ENCODE assay signal across 6 worm cellular contexts in the genomic region with DNA sequence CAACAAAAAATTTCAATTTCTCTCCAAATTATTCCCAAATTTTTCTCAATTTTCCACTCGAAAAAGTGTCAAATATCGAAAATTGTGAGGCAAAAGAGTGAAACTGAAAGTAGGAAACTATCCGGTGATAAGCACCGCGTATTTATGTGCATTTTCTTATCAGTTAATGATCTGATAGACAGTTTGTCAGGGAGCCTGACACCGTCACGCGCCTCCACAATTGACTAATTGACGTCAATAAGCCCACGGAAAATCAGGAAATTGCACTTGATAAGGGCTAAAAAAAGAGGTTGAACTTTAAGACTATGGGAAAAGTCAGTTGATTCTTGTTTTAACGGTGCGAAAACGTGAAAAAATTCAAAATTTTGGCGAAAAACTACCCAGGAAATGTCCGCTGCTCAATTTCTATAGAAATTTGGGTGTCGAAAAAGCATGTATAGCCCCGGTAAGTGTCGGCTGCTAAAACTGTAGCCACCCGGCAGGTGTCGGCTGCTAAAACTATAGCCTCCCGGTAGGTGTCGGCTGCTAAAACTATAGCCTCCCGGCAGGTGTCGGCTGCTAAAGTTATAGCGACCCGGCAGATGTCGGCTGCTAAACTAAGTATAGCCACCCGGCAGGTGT.
A peak's percentile ranks its signal among the peaks of the same experiment; 100 is the strongest.
TF ChIP-seq lines count a peak whose summit lies in the region.

No protein-coding gene starts in this region.

TF ChIP-seq in whole organism, L1 larva, 84 proteins besides CTCF, POLR2A, EP300 and RAD21 (continues in another document):
- TF ChIP-seq nhr-90 (tag; optimal IDR thresholded peaks at IDR 0.05; lab: Kevin White, UChicago; ENCODE audit: poor library complexity) (peak; percentile 44), efl-1 (optimal IDR thresholded peaks at IDR 0.05; lab: Kevin White, UChicago) (no peak), efl-1 (GFP tag; optimal IDR thresholded peaks at IDR 0.05 in 1 of 2; lab: Kevin White, UChicago) (peak in 1 of 2 experiments; percentile 71), nhr-84 (tag; optimal IDR thresholded peaks at IDR 0.05; lab: Kevin White, UChicago) (no peak), ceh-88 (GFP tag; IDR thresholded peaks at IDR 0.05; lab: Robert Waterston, UW) (no peak), tlp-1 (tag; optimal IDR thresholded peaks at IDR 0.05; lab: Kevin White, UChicago) (peak; percentile 35), mdl-1 (tag; optimal IDR thresholded peaks at IDR 0.05; lab: Kevin White, UChicago) (peak in 1 of 2 experiments; percentile 37), lin-15B (tag; optimal IDR thresholded peaks at IDR 0.05; lab: Kevin White, UChicago) (no peak), elt-2 (tag; optimal IDR thresholded peaks at IDR 0.05; lab: Kevin White, UChicago) (peak; percentile 97), lin-35 (GFP tag; optimal IDR thresholded peaks at IDR 0.05; lab: Kevin White, UChicago) (peak in 1 of 2 experiments; percentile 61), nhr-20 (tag; optimal IDR thresholded peaks at IDR 0.05; lab: Kevin White, UChicago) (peak; percentile 19), nhr-19 (GFP tag; conservative IDR thresholded peaks at IDR 0.05; lab: Robert Waterston, UW) (peak; percentile 28), nhr-77 (tag; optimal IDR thresholded peaks at IDR 0.05; lab: Kevin White, UChicago) (no peak)

TF ChIP-seq in whole organism, L2 larva, 48 proteins besides CTCF, POLR2A, EP300 and RAD21:
- TF ChIP-seq sma-9 (GFP tag; optimal IDR thresholded peaks at IDR 0.05; lab: Kevin White, UChicago) (peak; percentile 74), sma-9 (tag; optimal IDR thresholded peaks at IDR 0.05; lab: Kevin White, UChicago) (no peak), nhr-21 (tag; optimal IDR thresholded peaks at IDR 0.05; lab: Kevin White, UChicago) (peak; percentile 6), nhr-10 (tag; optimal IDR thresholded peaks at IDR 0.05; lab: Kevin White, UChicago) (no peak), F13H6.1 (tag; optimal IDR thresholded peaks at IDR 0.05; lab: Kevin White, UChicago) (no peak), nhr-129 (tag; optimal IDR thresholded peaks at IDR 0.05; lab: Kevin White, UChicago) (peak; percentile 7), sma-3 (GFP tag; optimal IDR thresholded peaks at IDR 0.05; lab: Kevin White, UChicago) (peak; percentile 16), crh-2 (tag; optimal IDR thresholded peaks at IDR 0.05; lab: Kevin White, UChicago) (peak; percentile 61), fos-1 (tag; optimal IDR thresholded peaks at IDR 0.05; lab: Kevin White, UChicago) (peak; percentile 71)

TF ChIP-seq in whole organism, L3 larva, 47 proteins besides CTCF, POLR2A, EP300 and RAD21:
- peak; percentile 96 for TF ChIP-seq pqm-1 (tag; optimal IDR thresholded peaks at IDR 0.05; lab: Kevin White, UChicago)
- no peak for TF ChIP-seq R02D3.7 (tag; optimal IDR thresholded peaks at IDR 0.05; lab: Kevin White, UChicago)
- TF ChIP-seq elt-2 (tag; optimal IDR thresholded peaks at IDR 0.05; lab: Kevin White, UChicago) = peak; percentile 99
- peak; percentile 9 for TF ChIP-seq ama-1 (optimal IDR thresholded peaks at IDR 0.05; lab: Kevin White, UChicago)
- TF ChIP-seq pha-4 (tag; optimal IDR thresholded peaks at IDR 0.05; lab: Kevin White, UChicago) = peak; percentile 68
- TF ChIP-seq daf-12 (tag; optimal IDR thresholded peaks at IDR 0.05; lab: Kevin White, UChicago) = no peak
- no peak for TF ChIP-seq nhr-23 (tag; optimal IDR thresholded peaks at IDR 0.05; lab: Kevin White, UChicago)
- TF ChIP-seq jun-1 (tag; optimal IDR thresholded peaks at IDR 0.05; lab: Kevin White, UChicago) = peak; percentile 26

TF ChIP-seq in whole organism, L4 larva, 104 proteins besides CTCF, POLR2A, EP300 and RAD21 (continues in another document):
- no peak for TF ChIP-seq ceh-28 (tag; optimal IDR thresholded peaks at IDR 0.05; lab: Kevin White, UChicago)
- TF ChIP-seq mes-2 (tag; optimal IDR thresholded peaks at IDR 0.05; lab: Kevin White, UChicago; ENCODE audit: poor library complexity, severe bottlenecking) = no peak
- TF ChIP-seq tra-1 (GFP tag; IDR thresholded peaks at IDR 0.05; lab: Robert Waterston, UW) = peak; percentile 66; the same call in 1 of the 2 replicates
- TF ChIP-seq nhr-25 (tag; optimal IDR thresholded peaks at IDR 0.05; lab: Kevin White, UChicago; ENCODE audit: borderline replicate concordance, insufficient read depth) = no peak
- no peak for TF ChIP-seq madf-5 (GFP tag; IDR thresholded peaks at IDR 0.05; lab: Robert Waterston, UW)
- TF ChIP-seq php-3 (GFP tag; IDR thresholded peaks at IDR 0.05; lab: Robert Waterston, UW) = peak; percentile 69; the same call in 1 of the 2 replicates
- TF ChIP-seq daf-16 (GFP tag; optimal IDR thresholded peaks at IDR 0.05; lab: Kevin White, UChicago) = peak in 1 of 2 experiments; percentile 72
- TF ChIP-seq daf-16 (tag; optimal IDR thresholded peaks at IDR 0.05; lab: Kevin White, UChicago) = peak; percentile 98
- TF ChIP-seq F49E8.2 (tag; optimal IDR thresholded peaks at IDR 0.05; lab: Kevin White, UChicago; ENCODE audit: borderline replicate concordance) = no peak
- TF ChIP-seq sdz-12 (GFP tag; optimal IDR thresholded peaks at IDR 0.05; lab: Kevin White, UChicago) = no peak
- TF ChIP-seq nhr-102 (tag; optimal IDR thresholded peaks at IDR 0.05; lab: Kevin White, UChicago) = peak; percentile 43
- no peak for TF ChIP-seq attf-4 (tag; optimal IDR thresholded peaks at IDR 0.05; lab: Kevin White, UChicago)
- TF ChIP-seq mdl-1 (tag; optimal IDR thresholded peaks at IDR 0.05; lab: Kevin White, UChicago) = peak in 1 of 2 experiments; percentile 4
- peak; percentile 64 for TF ChIP-seq nhr-77 (tag; optimal IDR thresholded peaks at IDR 0.05; lab: Kevin White, UChicago)
- TF ChIP-seq unc-62 (GFP tag; optimal IDR thresholded peaks at IDR 0.05 in 1 of 2; lab: Kevin White, UChicago) = peak in 1 of 2 experiments; percentile 16
- TF ChIP-seq unc-62 (tag; optimal IDR thresholded peaks at IDR 0.05; lab: Kevin White, UChicago) = no peak
- TF ChIP-seq daf-12 (tag; optimal IDR thresholded peaks at IDR 0.05; lab: Kevin White, UChicago) = no peak

TF ChIP-seq in whole organism, late embryonic, 69 proteins besides CTCF, POLR2A, EP300 and RAD21:
- TF ChIP-seq ceh-48 (tag; optimal IDR thresholded peaks at IDR 0.05; lab: Kevin White, UChicago) = no peak
- no peak for TF ChIP-seq tbx-2 (tag; optimal IDR thresholded peaks at IDR 0.05; lab: Kevin White, UChicago)
- TF ChIP-seq eyg-1 (tag; optimal IDR thresholded peaks at IDR 0.05; lab: Kevin White, UChicago) = no peak
- peak; percentile 79 for TF ChIP-seq elt-2 (tag; optimal IDR thresholded peaks at IDR 0.05; lab: Kevin White, UChicago)
- TF ChIP-seq pha-2 (tag; optimal IDR thresholded peaks at IDR 0.05; lab: Kevin White, UChicago) = no peak
- no peak for TF ChIP-seq odd-2 (tag; optimal IDR thresholded peaks at IDR 0.05; lab: Kevin White, UChicago)
- no peak for TF ChIP-seq ttx-3 (tag; optimal IDR thresholded peaks at IDR 0.05; lab: Kevin White, UChicago)
- TF ChIP-seq unc-86 (tag; optimal IDR thresholded peaks at IDR 0.05; lab: Kevin White, UChicago) = no peak
- TF ChIP-seq ceh-45 (GFP tag; IDR thresholded peaks at IDR 0.05; lab: Robert Waterston, UW) = no peak

TF ChIP-seq in whole organism, young adult, 124 proteins besides CTCF, POLR2A, EP300 and RAD21:
- TF ChIP-seq dox-1 (GFP tag; IDR thresholded peaks at IDR 0.05; lab: Robert Waterston, UW) (no peak; the same call in 1 of the 2 replicates), F33H1.4 (GFP tag; IDR thresholded peaks at IDR 0.05; lab: Robert Waterston, UW) (no peak), tbx-9 (tag; optimal IDR thresholded peaks at IDR 0.05; lab: Kevin White, UChicago; ENCODE audit: borderline replicate concordance) (no peak), madf-10 (tag; optimal IDR thresholded peaks at IDR 0.05; lab: Kevin White, UChicago) (no peak), ztf-28 (GFP tag; IDR thresholded peaks at IDR 0.05; lab: Robert Waterston, UW) (no peak), tbp1 (GFP tag; optimal IDR thresholded peaks at IDR 0.05; lab: Kevin White, UChicago) (peak; percentile 39), K11D2.4 (GFP tag; IDR thresholded peaks at IDR 0.05; lab: Robert Waterston, UW) (no peak), atf-7 (tag; optimal IDR thresholded peaks at IDR 0.05; lab: Kevin White, UChicago) (peak; percentile 55), chd-7 (tag; optimal IDR thresholded peaks at IDR 0.05; lab: Kevin White, UChicago) (no peak), cebp-1 (GFP tag; IDR thresholded peaks at IDR 0.05; lab: Robert Waterston, UW) (no peak), cebp-1 (tag; optimal IDR thresholded peaks at IDR 0.05; lab: Kevin White, UChicago) (peak; percentile 45), nfya-1 (tag; optimal IDR thresholded peaks at IDR 0.05; lab: Kevin White, UChicago; ENCODE audit: borderline replicate concordance, insufficient read depth) (no peak), nhr-80 (tag; optimal IDR thresholded peaks at IDR 0.05; lab: Kevin White, UChicago) (peak; percentile 76), B0019.2 (GFP tag; conservative IDR thresholded peaks at IDR 0.05; lab: Robert Waterston, UW) (no peak), zfh-2 (GFP tag; conservative IDR thresholded peaks at IDR 0.05; lab: Robert Waterston, UW) (no peak), fkh-3 (tag; optimal IDR thresholded peaks at IDR 0.05; lab: Kevin White, UChicago) (no peak), lsl-1 (GFP tag; optimal IDR thresholded peaks at IDR 0.05; lab: Kevin White, UChicago) (no peak), let-607 (tag; optimal IDR thresholded peaks at IDR 0.05; lab: Kevin White, UChicago) (peak; percentile 32 to 40), B0336.3 (GFP tag; IDR thresholded peaks at IDR 0.05; lab: Robert Waterston, UW) (peak; percentile 31; the same call in 1 of the 2 replicates), let-526 (GFP tag; IDR thresholded peaks at IDR 0.05; lab: Robert Waterston, UW) (0 out of 2 replicates have a peak, but pooled peaks have one; percentile 35), ztf-22 (GFP tag; optimal IDR thresholded peaks at IDR 0.05; lab: Kevin White, UChicago) (peak; percentile 41), ztf-18 (tag; optimal IDR thresholded peaks at IDR 0.05; lab: Kevin White, UChicago) (peak; percentile 19), ceh-58 (GFP tag; IDR thresholded peaks at IDR 0.05; lab: Robert Waterston, UW) (no peak), snpc-3.4 (tag; optimal IDR thresholded peaks at IDR 0.05; lab: Kevin White, UChicago) (no peak), snpc-4 (GFP tag; optimal IDR thresholded peaks at IDR 0.05; lab: Kevin White, UChicago) (no peak), snpc-4 (tag; optimal IDR thresholded peaks at IDR 0.05; lab: Kevin White, UChicago) (peak in 3 of 4 experiments; percentile 50 to 86 (median 66)), unc-62 (GFP tag; optimal IDR thresholded peaks at IDR 0.05; lab: Kevin White, UChicago) (peak; percentile 84)
TF ChIP-seq in whole organism, young adult: peak in this region for 11.
